Fruit fly (Drosophila melanogaster) whole organism, wandering third instar larva: ENCODE measurements around the gene Ada1-2.

Source experiments
- Dfd ChIP-seq: fragments of >200 bp; optimal IDR thresholded peaks from 2 replicates; lab custom pipeline; 2017; ENCODE audit warnings: missing biosample characterization, missing genetic modification characterization
- Dif ChIP-seq: fragments of 200-275, 200-300 bp; sonication (Bioruptor generic); optimal IDR thresholded peaks from 2 replicates; lab custom pipeline; 2018; ENCODE audit warnings: missing biosample characterization, missing genetic modification characterization; ENCODE audit not compliant: partially characterized antibody
- GATAd ChIP-seq: sonication (Bioruptor generic); optimal IDR thresholded peaks from 2 replicates; lab custom pipeline; 2016; ENCODE audit warnings: missing biosample characterization, missing genetic modification characterization
- Hr78 ChIP-seq: fragments of >200 bp; optimal IDR thresholded peaks from 2 replicates; lab custom pipeline; 2017; ENCODE audit warnings: missing biosample characterization, missing genetic modification characterization
- OdsH ChIP-seq: fragments of 200-800 bp; sonication (Bioruptor generic); optimal IDR thresholded peaks from 2 replicates; lab custom pipeline; 2016; ENCODE audit warnings: missing biosample characterization, mild to moderate bottlenecking, missing genetic modification characterization
- Rel ChIP-seq, 2 experiments: fragments of 200-800 bp; sonication (Bioruptor generic) in 1 of 2; optimal IDR thresholded peaks; 2 replicates in 1 of 2; 3 replicates in 1 of 2; lab custom pipeline; 2016 to 2019; ENCODE audit warnings: mild to moderate bottlenecking in 2 of 2, missing biosample characterization in 2 of 2, missing genetic modification characterization in 2 of 2, moderate library complexity in 1 of 2
- br ChIP-seq: fragments of 200-800 bp; sonication (Bioruptor generic); optimal IDR thresholded peaks from 2 replicates; lab custom pipeline; 2016; ENCODE audit warnings: missing biosample characterization, missing genetic modification characterization
- dmrt93B ChIP-seq: fragments of 200-800 bp; sonication (Bioruptor generic); optimal IDR thresholded peaks from 2 replicates; lab custom pipeline; 2018; ENCODE audit warnings: missing biosample characterization, mild to moderate bottlenecking, missing genetic modification characterization
- foxo ChIP-seq, 2 experiments: fragments of 200-800 bp; sonication (Bioruptor generic); optimal IDR thresholded peaks; 2 replicates in 1 of 2; 3 replicates in 1 of 2; lab custom pipeline; 2016 to 2017; ENCODE audit warnings: missing biosample characterization in 2 of 2, missing genetic modification characterization in 2 of 2
- jim ChIP-seq: fragments of 175-275, 200-325 bp; sonication (Bioruptor generic); optimal IDR thresholded peaks from 2 replicates; lab custom pipeline; 2016; ENCODE audit warnings: missing biosample characterization, mild to moderate bottlenecking, missing genetic modification characterization
- lola ChIP-seq: fragments of >200 bp; optimal IDR thresholded peaks from 2 replicates; lab custom pipeline; 2017; ENCODE audit warnings: missing biosample characterization, missing genetic modification characterization
- psq ChIP-seq: fragments of 200-800 bp; sonication (Bioruptor generic); optimal IDR thresholded peaks from 3 replicates; lab custom pipeline; 2017; ENCODE audit warnings: missing biosample characterization, mild to moderate bottlenecking, missing genetic modification characterization, moderate library complexity

dm6 chr2L:12001132-12001531, 8.4 kb downstream of the Ada1-2 start:
- no peak for TF ChIP-seq dmrt93B (GFP tag; lab: Kevin White, UChicago)
- TF ChIP-seq Dif (GFP tag; lab: Kevin White, UChicago): no peak
- no peak for TF ChIP-seq lola (GFP tag; lab: Kevin White, UChicago)
- no peak for TF ChIP-seq GATAd (GFP tag; lab: Kevin White, UChicago)
- no peak for TF ChIP-seq psq (GFP tag; lab: Kevin White, UChicago)
- no peak for TF ChIP-seq foxo (GFP tag; optimal IDR thresholded peaks at IDR 0.05; lab: Kevin White, UChicago)
- TF ChIP-seq Rel (GFP tag; optimal IDR thresholded peaks at IDR 0.05; lab: Kevin White, UChicago): no peak
- no peak for TF ChIP-seq Rel (tag; optimal IDR thresholded peaks at IDR 0.05; lab: Kevin White, UChicago)
- TF ChIP-seq Hr78 (GFP tag; lab: Kevin White, UChicago): no peak
- no peak for TF ChIP-seq OdsH
- TF ChIP-seq jim: no peak
- no peak for TF ChIP-seq br (GFP tag; lab: Kevin White, UChicago)
- TF ChIP-seq Dfd: no peak
